Worm (Caenorhabditis elegans): ENCODE data around the gene Y75B7AL.2.

Gene Y75B7AL.2

ce11 chrV:1349802-1350201, 8.1 kb downstream of the Y75B7AL.2 start:
- TF ChIP-seq fkh-2 (tag; optimal IDR thresholded peaks at IDR 0.05) (no peak), lin-39 (tag; optimal IDR thresholded peaks at IDR 0.05) (peak; percentile 47), skn-1 (tag; optimal IDR thresholded peaks at IDR 0.05) (no peak)

- TF ChIP-seq ceh-9 (tag; optimal IDR thresholded peaks at IDR 0.05): no peak
- no peak for TF ChIP-seq tbx-2 (tag; optimal IDR thresholded peaks at IDR 0.05)
- TF ChIP-seq fkh-10 (GFP tag; optimal IDR thresholded peaks at IDR 0.05): no peak
- TF ChIP-seq elt-2 (tag; optimal IDR thresholded peaks at IDR 0.05): no peak
- TF ChIP-seq elt-3 (tag; optimal IDR thresholded peaks at IDR 0.05): no peak
- TF ChIP-seq skn-1 (tag; optimal IDR thresholded peaks at IDR 0.05): no peak
- TF ChIP-seq egl-5 (tag; optimal IDR thresholded peaks at IDR 0.05): no peak
- no peak for TF ChIP-seq nhr-28 (tag; optimal IDR thresholded peaks at IDR 0.05)
- TF ChIP-seq nfya-1 (tag; optimal IDR thresholded peaks at IDR 0.05; ENCODE audit: insufficient read depth): no peak
- no peak for TF ChIP-seq fkh-2 (tag; optimal IDR thresholded peaks at IDR 0.05)
- TF ChIP-seq snpc-4 (tag; optimal IDR thresholded peaks at IDR 0.05): no peak
- TF ChIP-seq ceh-28 (tag; optimal IDR thresholded peaks at IDR 0.05): no peak
- TF ChIP-seq aly-2 (tag; optimal IDR thresholded peaks at IDR 0.05): no peak
- no peak for TF ChIP-seq nhr-43 (tag; optimal IDR thresholded peaks at IDR 0.05; ENCODE audit: poor library complexity, severe bottlenecking)
- TF ChIP-seq unc-62 (GFP tag; optimal IDR thresholded peaks at IDR 0.05): no peak
- no peak for TF ChIP-seq lin-15B (tag; optimal IDR thresholded peaks at IDR 0.05)
- no peak for TF ChIP-seq nhr-11 (tag; optimal IDR thresholded peaks at IDR 0.05)
Observed at ce11 chrV:1342712-1343111, 15.2 kb downstream of the Y75B7AL.2 start.

ce11 chrV:1341276-1342050, 16.5 kb downstream of the Y75B7AL.2 start:
- no peak for TF ChIP-seq skn-1 (tag; optimal IDR thresholded peaks at IDR 0.05)
- no peak for TF ChIP-seq nhr-237 (tag; optimal IDR thresholded peaks at IDR 0.05)
- no peak for TF ChIP-seq fos-1 (tag; optimal IDR thresholded peaks at IDR 0.05)
- TF ChIP-seq nhr-25 (tag; optimal IDR thresholded peaks at IDR 0.05): no peak
- TF ChIP-seq ztf-4 (tag; optimal IDR thresholded peaks at IDR 0.05): no peak
- no peak for TF ChIP-seq ztf-11 (tag; optimal IDR thresholded peaks at IDR 0.05)
- no peak for TF ChIP-seq hmg-11 (tag; optimal IDR thresholded peaks at IDR 0.05)
- TF ChIP-seq pha-4 (tag; optimal IDR thresholded peaks at IDR 0.05): no peak
- TF ChIP-seq nhr-43 (tag; optimal IDR thresholded peaks at IDR 0.05; ENCODE audit: poor library complexity, severe bottlenecking): no peak
- no peak for TF ChIP-seq egl-5 (tag; optimal IDR thresholded peaks at IDR 0.05)
- no peak for TF ChIP-seq ama-1 (optimal IDR thresholded peaks at IDR 0.05)
- TF ChIP-seq ceh-28 (tag; optimal IDR thresholded peaks at IDR 0.05): no peak
- TF ChIP-seq lsy-12 (tag; optimal IDR thresholded peaks at IDR 0.05): no peak

- TF ChIP-seq jun-1 (tag; optimal IDR thresholded peaks at IDR 0.05): no peak
Observed at ce11 chrV:1337701-1338100, 20.2 kb downstream of the Y75B7AL.2 start.

- no peak for TF ChIP-seq lin-39 (tag; optimal IDR thresholded peaks at IDR 0.05)
- peak; percentile 5 for TF ChIP-seq pha-4 (tag; optimal IDR thresholded peaks at IDR 0.05)
- TF ChIP-seq ceh-82 (tag; optimal IDR thresholded peaks at IDR 0.05): no peak
Observed at ce11 chrV:1335896-1336295, 22.1 kb downstream of the Y75B7AL.2 start.

ce11 chrV:1327317-1327716, 30.6 kb downstream of the Y75B7AL.2 start:
- TF ChIP-seq mdl-1 (tag; optimal IDR thresholded peaks at IDR 0.05) (no peak), lin-39 (tag; optimal IDR thresholded peaks at IDR 0.05) (peak; percentile 8), elt-2 (tag; optimal IDR thresholded peaks at IDR 0.05) (no peak), nfya-1 (tag; optimal IDR thresholded peaks at IDR 0.05; ENCODE audit: insufficient read depth) (peak; percentile 9)

- TF ChIP-seq elt-3 (tag; optimal IDR thresholded peaks at IDR 0.05): no peak
- no peak for TF ChIP-seq ztf-11 (tag; optimal IDR thresholded peaks at IDR 0.05)
- no peak for TF ChIP-seq lin-15B (tag; optimal IDR thresholded peaks at IDR 0.05)
- TF ChIP-seq fkh-10 (GFP tag; optimal IDR thresholded peaks at IDR 0.05): no peak
- no peak for TF ChIP-seq zag-1 (tag; optimal IDR thresholded peaks at IDR 0.05)
- TF ChIP-seq lin-39 (tag; optimal IDR thresholded peaks at IDR 0.05): no peak
- no peak for TF ChIP-seq ceh-9 (tag; optimal IDR thresholded peaks at IDR 0.05)
- TF ChIP-seq lsy-12 (tag; optimal IDR thresholded peaks at IDR 0.05): no peak
Observed at ce11 chrV:1326067-1326466, 31.9 kb downstream of the Y75B7AL.2 start.
